Fruit fly (Drosophila melanogaster): Measurements from ENCODE around the gene Bug22.

DNA sequence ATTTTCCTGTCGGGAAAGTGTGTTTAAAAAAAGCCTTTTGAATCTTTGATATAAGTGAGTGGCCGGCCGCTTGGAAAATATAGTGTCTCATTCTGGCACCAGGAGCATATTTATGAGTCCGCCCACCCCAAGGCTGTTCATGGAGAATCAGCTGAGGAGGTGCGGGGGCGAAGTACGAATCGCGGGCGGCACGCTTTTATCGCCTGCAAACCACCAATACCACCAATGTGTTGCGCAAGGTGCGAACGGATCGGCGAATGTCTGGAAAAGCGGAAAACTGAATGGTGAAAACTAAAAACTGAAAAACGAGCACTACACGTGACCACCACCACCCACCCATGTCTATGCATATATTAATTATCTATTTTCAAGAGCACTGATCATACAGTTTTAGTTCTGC lies 38.3 kb upstream of the Bug22 start:
- TF ChIP-seq psq (optimal IDR thresholded peaks at IDR 0.05) (no peak), usp (GFP tag; optimal IDR thresholded peaks at IDR 0.05) (no peak), pan (optimal IDR thresholded peaks at IDR 0.05) (no peak), CG8478 (optimal IDR thresholded peaks at IDR 0.05) (no peak), Dll (optimal IDR thresholded peaks at IDR 0.05) (no peak), EcR (GFP tag; optimal IDR thresholded peaks at IDR 0.05) (no peak)

Data from whole organism.